Fruit fly (Drosophila melanogaster): ENCODE results near the gene Cog3.

DNA sequence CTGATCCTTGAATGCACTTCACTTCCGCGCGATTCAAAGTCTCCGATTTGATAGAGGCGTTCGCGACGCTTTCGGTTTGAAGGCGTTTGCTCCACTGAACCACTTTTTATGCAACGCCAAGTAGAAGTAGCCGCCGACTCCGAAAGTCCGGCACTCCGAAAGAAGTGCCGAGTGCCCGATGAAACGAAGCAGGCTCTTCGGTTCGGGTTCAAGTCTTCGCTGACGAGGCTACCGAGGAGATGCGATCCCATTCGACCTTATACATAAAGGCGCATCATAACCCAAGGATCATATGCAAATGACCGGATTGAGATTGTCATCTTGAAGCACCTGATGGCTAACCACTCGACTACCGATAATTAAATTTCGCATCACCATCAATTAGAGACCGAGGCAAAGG, 34.1 kb upstream of the Cog3 start, which contains the start of gene CG15414:
- TF ChIP-seq Ets98B (GFP tag; IDR thresholded peaks at IDR 0.05) = no peak
- TF ChIP-seq CG13204 (GFP tag; optimal IDR thresholded peaks at IDR 0.05) = no peak
- TF ChIP-seq D1 (tag; optimal IDR thresholded peaks at IDR 0.05) = no peak
- no peak for TF ChIP-seq CG14655 (GFP tag; optimal IDR thresholded peaks at IDR 0.05)
